Fruit fly (Drosophila melanogaster) whole organism, embryonic: ENCODE data around the gene CG1979.

Source experiments
- CG11085 ChIP-seq: fragments of 200-800 bp; sonication (Bioruptor generic); IDR thresholded peaks from 2 replicates; pipeline ENCODE4 v1.3.6; 2022; ENCODE audit warnings: missing biosample characterization, missing genetic modification characterization
- CG11695 ChIP-seq: fragments of 200-800 bp; sonication (Bioruptor generic); IDR thresholded peaks from 3 replicates; pipeline ENCODE4 v1.3.6; 2022; ENCODE audit warnings: missing biosample characterization, missing genetic modification characterization
- CG18262 ChIP-seq: fragments of 200-800 bp; optimal IDR thresholded peaks from 3 replicates; lab custom pipeline; 2019; ENCODE audit warnings: missing biosample characterization, mild to moderate bottlenecking, missing genetic modification characterization, moderate library complexity
- CG2120 ChIP-seq: fragments of 200-800 bp; sonication (Bioruptor generic); optimal IDR thresholded peaks from 3 replicates; lab custom pipeline; 2016; ENCODE audit warnings: missing biosample characterization, missing genetic modification characterization
- CG2678 ChIP-seq: fragments of 200-800 bp; sonication (Bioruptor generic); optimal IDR thresholded peaks from 3 replicates; lab custom pipeline; 2019; ENCODE audit warnings: missing biosample characterization, mild to moderate bottlenecking, missing genetic modification characterization, moderate library complexity
- Kr ChIP-seq: fragments of 200-800 bp; sonication (Bioruptor generic); optimal IDR thresholded peaks from 2 replicates; lab custom pipeline; 2017; ENCODE audit warnings: missing biosample characterization, mild to moderate bottlenecking, missing genetic modification characterization
- cad ChIP-seq: fragments of >200 bp; optimal IDR thresholded peaks from 2 replicates; lab custom pipeline; 2017; ENCODE audit warnings: missing biosample characterization, missing genetic modification characterization
- ind ChIP-seq: fragments of 200-800 bp; sonication (Bioruptor generic); optimal IDR thresholded peaks from 3 replicates; lab custom pipeline; 2016; ENCODE audit warnings: missing biosample characterization, missing genetic modification characterization
- lmd ChIP-seq: fragments of 200-800 bp; sonication (Bioruptor generic); IDR thresholded peaks from 2 replicates; pipeline ENCODE4 v1.3.6; 2022; ENCODE audit warnings: missing biosample characterization, missing genetic modification characterization

- no peak for TF ChIP-seq CG2678 (tag; lab: Kevin White, UChicago)
- no peak for TF ChIP-seq CG18262 (tag; lab: Kevin White, UChicago)
- no peak for TF ChIP-seq CG2120
- TF ChIP-seq ind (GFP tag; lab: Kevin White, UChicago): no peak
- peak; percentile 49 for TF ChIP-seq cad (GFP tag; lab: Kevin White, UChicago)
- no peak for TF ChIP-seq Kr
- no peak for TF ChIP-seq lmd (GFP tag; lab: Robert Waterston, UW)
- no peak for TF ChIP-seq CG11085 (GFP tag; lab: Robert Waterston, UW)
- no peak for TF ChIP-seq CG11695 (GFP tag; lab: Robert Waterston, UW)
Measured at dm6 chr3R:7105503-7106164, 51.2 kb downstream of the CG1979 start.
